Fruit fly (Drosophila melanogaster): Measurements from ENCODE around the gene SCCRO4.
A peak's percentile ranks its signal among the peaks of the same experiment; 100 is the strongest.

The SCCRO4 gene

dm6 chr3L:20353726-20354332 lies 54.6 kb downstream of the SCCRO4 start:
- TF ChIP-seq CG7045 (GFP tag; optimal IDR thresholded peaks at IDR 0.05): peak; percentile 54
- TF ChIP-seq pad (GFP tag; optimal IDR thresholded peaks at IDR 0.05): peak; percentile 19
- TF ChIP-seq Crg-1 (GFP tag; optimal IDR thresholded peaks at IDR 0.05): no peak
- TF ChIP-seq cic (GFP tag; optimal IDR thresholded peaks at IDR 0.05): peak; percentile 81
- TF ChIP-seq kay (GFP tag; ENCODE audit: borderline replicate concordance): peak; percentile 83
- peak; percentile 79 for TF ChIP-seq CG7101 (tag; optimal IDR thresholded peaks at IDR 0.05)
- peak; percentile 12 for TF ChIP-seq CG14711 (tag; optimal IDR thresholded peaks at IDR 0.05)
- TF ChIP-seq toe (GFP tag; optimal IDR thresholded peaks at IDR 0.05): no peak
- TF ChIP-seq Mnt (GFP tag; optimal IDR thresholded peaks at IDR 0.05): peak; percentile 30
- TF ChIP-seq bab1 (GFP tag; optimal IDR thresholded peaks at IDR 0.05): no peak
- peak; percentile 9 for TF ChIP-seq CG12768 (GFP tag; optimal IDR thresholded peaks at IDR 0.05)
- TF ChIP-seq CG11617 (GFP tag; optimal IDR thresholded peaks at IDR 0.05): peak; percentile 43
- TF ChIP-seq CG1620 (GFP tag; optimal IDR thresholded peaks at IDR 0.05): no peak
- peak; percentile 68 for TF ChIP-seq CG33017 (tag; optimal IDR thresholded peaks at IDR 0.05)
- peak; percentile 10 for TF ChIP-seq tj (GFP tag; optimal IDR thresholded peaks at IDR 0.05)
- TF ChIP-seq cnc (optimal IDR thresholded peaks at IDR 0.05): no peak

dm6 chr3L:20354363-20354762 lies 55.2 kb downstream of the SCCRO4 start:
- TF ChIP-seq ovo (GFP tag; optimal IDR thresholded peaks at IDR 0.05): no peak
- TF ChIP-seq kay (GFP tag; ENCODE audit: borderline replicate concordance): no peak
- no peak for TF ChIP-seq Clk (GFP tag; optimal IDR thresholded peaks at IDR 0.05)
- TF ChIP-seq CG11617 (GFP tag; optimal IDR thresholded peaks at IDR 0.05): no peak
- no peak for TF ChIP-seq CG14711 (tag; optimal IDR thresholded peaks at IDR 0.05)
- TF ChIP-seq CG33017 (tag; optimal IDR thresholded peaks at IDR 0.05): no peak
- no peak for TF ChIP-seq CG5204 (GFP tag; optimal IDR thresholded peaks at IDR 0.05)
- no peak for TF ChIP-seq toe (GFP tag; optimal IDR thresholded peaks at IDR 0.05)
- TF ChIP-seq CG12768 (GFP tag; optimal IDR thresholded peaks at IDR 0.05): no peak
- TF ChIP-seq tj (GFP tag; optimal IDR thresholded peaks at IDR 0.05): no peak
- TF ChIP-seq Crg-1 (GFP tag; optimal IDR thresholded peaks at IDR 0.05): no peak
- no peak for TF ChIP-seq Hr96 (GFP tag; optimal IDR thresholded peaks at IDR 0.05)
- no peak for TF ChIP-seq cic (GFP tag; optimal IDR thresholded peaks at IDR 0.05)
- no peak for TF ChIP-seq pad (GFP tag; optimal IDR thresholded peaks at IDR 0.05)
- no peak for TF ChIP-seq CG7101 (tag; optimal IDR thresholded peaks at IDR 0.05)
- no peak for TF ChIP-seq Mnt (GFP tag; optimal IDR thresholded peaks at IDR 0.05)
- TF ChIP-seq CG1620 (GFP tag; optimal IDR thresholded peaks at IDR 0.05): no peak

- no peak for TF ChIP-seq ovo (GFP tag; optimal IDR thresholded peaks at IDR 0.05)
- TF ChIP-seq CG1620 (GFP tag; optimal IDR thresholded peaks at IDR 0.05): no peak
- no peak for TF ChIP-seq CG7045 (GFP tag; optimal IDR thresholded peaks at IDR 0.05)
- TF ChIP-seq cnc (optimal IDR thresholded peaks at IDR 0.05): no peak
- no peak for TF ChIP-seq Mnt (GFP tag; optimal IDR thresholded peaks at IDR 0.05)
Observed at dm6 chr3L:20354872-20355271, 55.7 kb downstream of the SCCRO4 start.

- TF ChIP-seq Hr96 (GFP tag; optimal IDR thresholded peaks at IDR 0.05) (no peak), bab1 (GFP tag; optimal IDR thresholded peaks at IDR 0.05) (peak; percentile 41)
Observed at dm6 chr3L:20356613-20357012, 57.4 kb downstream of the SCCRO4 start, which contains the start of gene kin17. TSS of gene kin17 (plus strand) at chr3L:20356807.

- no peak for TF ChIP-seq Hr96 (GFP tag; optimal IDR thresholded peaks at IDR 0.05)
- no peak for TF ChIP-seq bab1 (GFP tag; optimal IDR thresholded peaks at IDR 0.05)
- TF ChIP-seq Clk (GFP tag; optimal IDR thresholded peaks at IDR 0.05): no peak
- no peak for TF ChIP-seq CG33017 (tag; optimal IDR thresholded peaks at IDR 0.05)
- TF ChIP-seq Crg-1 (GFP tag; optimal IDR thresholded peaks at IDR 0.05): no peak
- no peak for TF ChIP-seq cnc (optimal IDR thresholded peaks at IDR 0.05)
- no peak for TF ChIP-seq cic (GFP tag; optimal IDR thresholded peaks at IDR 0.05)
- no peak for TF ChIP-seq CG14711 (tag; optimal IDR thresholded peaks at IDR 0.05)
- TF ChIP-seq tj (GFP tag; optimal IDR thresholded peaks at IDR 0.05): no peak
- no peak for TF ChIP-seq Mnt (GFP tag; optimal IDR thresholded peaks at IDR 0.05)
- no peak for TF ChIP-seq CG12768 (GFP tag; optimal IDR thresholded peaks at IDR 0.05)
- no peak for TF ChIP-seq kay (GFP tag; ENCODE audit: borderline replicate concordance)
- no peak for TF ChIP-seq ovo (GFP tag; optimal IDR thresholded peaks at IDR 0.05)
- no peak for TF ChIP-seq CG5204 (GFP tag; optimal IDR thresholded peaks at IDR 0.05)
- TF ChIP-seq pad (GFP tag; optimal IDR thresholded peaks at IDR 0.05): no peak
- no peak for TF ChIP-seq CG11617 (GFP tag; optimal IDR thresholded peaks at IDR 0.05)
- no peak for TF ChIP-seq CG1620 (GFP tag; optimal IDR thresholded peaks at IDR 0.05)
- no peak for TF ChIP-seq CG7101 (tag; optimal IDR thresholded peaks at IDR 0.05)
- no peak for TF ChIP-seq toe (GFP tag; optimal IDR thresholded peaks at IDR 0.05)
Observed at dm6 chr3L:20358212-20358611, 59.0 kb downstream of the SCCRO4 start, which contains the start of gene CG5665. TSS of gene CG5665 (plus strand) at chr3L:20358512.

Measured in whole organism, adult.